Fruit fly (Drosophila melanogaster) ovary, adult (tissue): Measurements from ENCODE around the gene Vajk3.

Source experiments
- CG17801 ChIP-seq: fragments of 200-800 bp; optimal IDR thresholded peaks from 2 replicates; lab custom pipeline; 2019; ENCODE audit warnings: missing biosample characterization, mild to moderate bottlenecking, missing genetic modification characterization, moderate library complexity; ENCODE audit not compliant: partially characterized antibody

The Vajk3 gene

dm6 chr2L:13947476-13947875 lies at the start of gene Vajk3:
Gene Vajk3 (minus strand): TSS chr2L:13947476.
- TF ChIP-seq CG17801: no peak

DNA sequence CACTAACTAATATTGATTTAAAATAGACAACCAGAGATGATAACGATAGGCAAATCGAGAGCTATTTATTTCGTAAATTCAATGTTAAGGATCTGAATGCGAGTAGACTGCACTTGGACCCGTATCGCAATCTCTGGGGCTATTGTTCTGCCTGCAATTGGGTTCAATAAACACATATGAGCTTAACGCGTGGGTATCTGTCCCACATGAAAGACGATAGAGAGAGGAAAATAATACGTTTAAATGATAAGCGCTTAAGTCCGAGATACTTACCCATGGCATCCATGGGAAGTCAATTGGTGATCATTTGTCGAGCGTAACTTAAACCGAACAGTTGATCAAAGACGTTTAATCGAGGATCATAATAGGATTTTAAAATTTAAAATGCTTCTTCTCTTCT lies 32.5 kb upstream of the Vajk3 start, which contains the start of gene NimC2:
NimC2 (plus strand) TSS at position 301 of the 400 bp plus-strand sequence.
- no peak for TF ChIP-seq CG17801

DNA sequence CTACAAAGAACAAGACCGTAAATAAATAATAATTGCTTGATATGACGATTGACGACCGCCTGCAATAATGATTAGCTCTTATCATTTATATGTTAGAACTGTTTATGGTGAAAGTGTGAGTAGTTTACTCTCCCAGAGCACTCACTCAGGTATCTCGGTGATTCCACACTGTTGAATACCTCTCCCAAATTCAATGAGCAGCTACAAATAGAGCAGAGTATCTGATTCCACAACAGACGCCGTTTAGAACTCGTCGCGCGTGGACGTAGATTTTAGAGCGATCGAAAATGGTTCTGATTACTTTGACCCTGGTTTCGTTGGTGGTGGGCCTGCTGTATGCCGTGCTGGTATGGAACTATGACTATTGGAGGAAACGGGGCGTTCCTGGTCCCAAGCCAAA lies 29.8 kb upstream of the Vajk3 start, which contains the start of gene Cyp28a5:
Cyp28a5 (plus strand) TSS at position 230 of the 400 bp plus-strand sequence.
- TF ChIP-seq CG17801: no peak

- TF ChIP-seq CG17801: no peak
Observed at dm6 chr2L:13976669-13977068, 29.4 kb upstream of the Vajk3 start, which contains the start of gene NimC1. Gene NimC1 (minus strand): TSS chr2L:13976769.

- no peak for TF ChIP-seq CG17801
Observed at dm6 chr2L:13972847-13973246, 25.6 kb upstream of the Vajk3 start, which contains the start of gene He. Gene He (minus strand): TSS chr2L:13972947.

- TF ChIP-seq CG17801: no peak
Observed at dm6 chr2L:13969876-13970275, 22.6 kb upstream of the Vajk3 start, which contains the start of the genes NimB4 and NimB5. Gene NimB4 (minus strand): TSS chr2L:13969976. Gene NimB5 (plus strand): TSS chr2L:13970177.

- no peak for TF ChIP-seq CG17801
Observed at dm6 chr2L:13967846-13968350, 20.6 kb upstream of the Vajk3 start, which contains the start of gene NimB3. Gene NimB3 (minus strand): TSS chr2L:13967985.

dm6 chr2L:13966732-13967316 lies 19.5 kb upstream of the Vajk3 start, which contains the start of gene NimB2:
Gene NimB2 (minus strand): TSS chr2L:13967018.
- TF ChIP-seq CG17801: no peak

DNA sequence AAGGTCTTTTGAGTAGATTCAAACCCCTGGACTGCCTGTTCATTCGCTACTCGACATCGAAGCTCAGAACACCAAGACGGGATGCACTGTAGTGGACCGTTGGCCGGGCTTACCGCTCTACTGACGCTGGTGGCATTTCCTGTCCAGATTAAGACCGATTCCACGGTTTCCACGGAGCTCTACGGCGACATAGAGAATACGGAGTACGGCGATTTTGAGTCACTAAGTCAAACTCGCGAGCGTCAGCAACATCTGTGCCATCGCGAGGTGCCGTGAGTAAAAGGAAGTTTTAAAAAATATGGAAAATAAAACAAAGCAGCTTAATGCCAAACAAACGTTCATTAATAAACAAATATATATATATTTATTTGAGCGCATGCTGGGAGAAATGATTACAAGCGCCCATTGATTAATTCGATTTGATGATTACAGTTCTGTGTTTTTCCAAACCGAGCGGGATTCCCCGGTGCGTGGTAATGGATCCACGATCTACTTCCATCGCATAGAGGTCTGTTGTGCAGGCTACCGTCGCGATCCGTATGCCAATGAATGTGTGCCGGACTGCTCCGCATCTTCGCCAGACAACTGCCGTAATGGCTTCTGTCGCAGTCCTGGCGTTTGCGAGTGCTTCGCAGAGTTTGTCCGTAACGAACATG lies 16.3 kb upstream of the Vajk3 start, which contains the start of gene NimB1:
NimB1 (plus strand) TSS at position 41 of the 656 bp plus-strand sequence.
- TF ChIP-seq CG17801: no peak

DNA sequence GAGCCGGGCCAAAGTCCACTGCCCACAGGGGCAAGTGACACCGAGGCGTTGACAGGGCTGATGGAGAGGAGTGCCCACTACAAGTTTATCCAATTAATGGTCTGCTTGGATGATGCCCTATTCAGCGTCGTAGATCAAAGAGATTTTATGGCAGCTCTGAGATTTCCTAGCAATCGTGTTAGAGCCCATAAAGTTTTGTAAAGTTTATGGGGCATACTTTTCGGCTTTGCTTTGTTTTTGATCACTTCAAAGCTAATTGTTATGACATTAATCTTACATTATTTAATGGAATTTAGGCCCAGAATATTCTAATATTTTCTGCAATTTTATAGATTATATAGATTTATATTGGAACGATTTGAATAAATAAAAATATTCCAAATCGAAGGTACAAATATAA lies 13.1 kb upstream of the Vajk3 start:
- TF ChIP-seq CG17801: no peak

DNA sequence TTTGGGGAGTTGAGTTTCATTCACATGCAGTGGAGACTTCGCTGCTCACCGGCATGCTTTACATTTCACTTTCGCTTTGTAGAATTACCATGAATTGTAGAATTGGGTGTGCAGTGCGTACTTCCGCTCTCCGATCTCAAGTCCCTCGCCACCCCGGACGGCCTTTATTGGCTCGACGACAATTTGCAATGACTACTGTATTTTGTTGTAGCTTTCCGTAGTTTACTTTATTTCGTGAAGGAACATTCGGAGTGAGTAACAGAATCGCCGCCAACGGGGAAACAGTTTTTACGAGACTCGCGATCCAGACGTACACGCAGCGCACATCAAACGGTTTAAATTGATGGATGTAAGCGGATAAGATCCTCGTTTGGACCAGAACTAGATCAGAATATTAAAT lies 10.0 kb upstream of the Vajk3 start, which contains the start of gene NimA:
NimA (plus strand) TSS at position 301 of the 400 bp plus-strand sequence.
- TF ChIP-seq CG17801: no peak

DNA sequence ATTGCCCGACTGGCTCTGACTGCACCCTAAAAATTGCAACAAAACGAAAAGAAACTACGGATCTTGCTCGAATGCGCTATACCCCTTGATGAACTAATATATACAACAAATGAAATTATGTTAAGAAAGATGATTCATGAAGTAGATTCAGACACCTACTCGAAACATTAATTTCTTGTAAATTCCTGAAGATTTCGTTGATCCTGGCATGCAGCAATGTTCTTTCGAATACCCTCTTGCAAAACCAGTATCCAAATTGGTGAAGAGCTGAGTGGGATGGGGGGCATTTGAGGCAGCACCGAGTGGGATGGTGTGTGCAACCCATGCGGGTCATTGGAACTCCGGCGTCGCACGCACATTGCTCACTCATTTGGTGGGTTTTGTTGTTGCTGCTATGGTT lies 8.5 kb upstream of the Vajk3 start:
- TF ChIP-seq CG17801: no peak

DNA sequence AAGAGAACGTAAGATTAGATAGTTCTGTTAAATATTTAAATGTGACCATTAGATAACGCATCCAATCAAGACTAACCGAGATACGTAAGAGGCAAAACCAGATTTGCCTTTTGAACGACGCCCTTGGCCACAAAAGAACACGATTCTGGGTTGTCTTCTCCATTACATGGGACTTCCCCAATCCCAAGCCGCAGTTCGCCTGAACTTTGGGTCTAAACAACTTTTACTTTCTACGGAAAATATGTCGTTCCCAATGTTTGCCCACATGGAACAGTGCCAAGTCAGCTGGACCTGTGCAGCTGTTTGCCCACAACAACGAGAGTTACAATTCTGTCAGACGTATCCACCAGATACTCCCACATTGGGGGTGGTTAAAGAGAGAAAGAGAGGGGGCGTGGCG lies 2.5 kb upstream of the Vajk3 start:
- TF ChIP-seq CG17801: no peak

dm6 chr2L:13934542-13935065 lies 12.7 kb downstream of the Vajk3 start, which contains the start of gene Vajk2:
Gene Vajk2 (minus strand): TSS chr2L:13934692.
- no peak for TF ChIP-seq CG17801

- no peak for TF ChIP-seq CG17801
Observed at dm6 chr2L:13931318-13931717, 16.0 kb downstream of the Vajk3 start, which contains the start of gene CG42711. Gene CG42711 (minus strand): TSS chr2L:13931362.

DNA sequence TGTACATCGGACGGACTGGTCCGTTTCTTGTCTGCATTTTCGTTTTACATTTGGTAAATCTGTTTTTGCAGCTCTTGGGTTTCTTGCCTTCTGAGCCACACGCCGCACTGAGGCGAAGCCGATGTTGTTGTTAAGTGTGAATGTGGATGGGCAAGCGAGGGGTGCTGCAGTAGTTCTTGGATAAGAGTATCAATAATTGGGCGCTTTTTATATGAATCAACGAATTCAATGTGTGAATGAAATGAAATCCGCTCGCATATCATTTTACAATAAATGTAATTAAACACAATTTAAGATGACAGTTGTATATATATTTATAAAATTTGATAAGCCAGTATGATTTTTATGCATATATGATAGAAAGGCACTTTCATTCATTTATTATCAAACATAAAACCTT lies 18.8 kb downstream of the Vajk3 start:
- TF ChIP-seq CG17801: no peak

DNA sequence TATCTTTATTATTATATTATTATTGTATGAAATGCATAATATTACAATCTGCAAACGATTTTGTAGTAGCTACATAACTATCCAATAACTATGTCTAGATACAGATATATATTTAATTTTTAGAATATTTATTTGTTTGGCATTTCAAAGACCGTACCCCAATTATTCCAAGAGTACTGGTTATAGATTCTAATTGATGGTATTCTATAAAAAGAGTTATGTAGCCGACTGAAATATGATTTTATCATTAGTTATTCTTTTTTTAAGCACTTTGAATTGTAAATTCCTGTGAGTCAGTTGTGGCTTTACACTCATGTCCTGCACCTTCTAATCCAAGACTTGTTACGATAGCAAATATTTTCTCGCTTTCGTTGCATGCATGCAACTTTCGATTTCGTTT lies 21.6 kb downstream of the Vajk3 start:
- TF ChIP-seq CG17801: no peak
